Fruit fly (Drosophila melanogaster): ENCODE results near the gene Gbeta5.
A peak's percentile ranks its signal among the peaks of the same experiment; 100 is the strongest.

The Gbeta5 gene

dm6 chrX:8198935-8199580 is 47.0 kb upstream of the Gbeta5 start (continued):
- TF ChIP-seq grn (GFP tag; optimal IDR thresholded peaks at IDR 0.05) (peak; percentile 65), CG8281 (tag; optimal IDR thresholded peaks at IDR 0.05) (peak; percentile 52), CG14710 (tag; optimal IDR thresholded peaks at IDR 0.05) (no peak), CG10431 (GFP tag; optimal IDR thresholded peaks at IDR 0.05) (peak; percentile 8), CG12299 (tag; optimal IDR thresholded peaks at IDR 0.05) (peak; percentile 5), chinmo (GFP tag; IDR thresholded peaks at IDR 0.05; ENCODE audit: partially characterized antibody) (0 out of 4 replicates have a peak, but pooled peaks have one; percentile 14), CG7357 (GFP tag; IDR thresholded peaks at IDR 0.05) (no peak), CG3995 (GFP tag; optimal IDR thresholded peaks at IDR 0.05) (no peak), CG14441 (GFP tag; IDR thresholded peaks at IDR 0.05) (0 out of 2 replicates have a peak, but pooled peaks have one; percentile 8), CG2678 (tag; optimal IDR thresholded peaks at IDR 0.05) (peak; percentile 29), ci (GFP tag; IDR thresholded peaks at IDR 0.05) (peak; percentile 46; the same call in 1 of the 3 replicates), Taf1 (GFP tag; IDR thresholded peaks at IDR 0.05) (no peak), Antp (GFP tag; optimal IDR thresholded peaks at IDR 0.05) (no peak), CG18619 (GFP tag; optimal IDR thresholded peaks at IDR 0.05) (peak; percentile 24), Nf-YB (GFP tag; optimal IDR thresholded peaks at IDR 0.05) (peak; percentile 28), toy (GFP tag; IDR thresholded peaks at IDR 0.05) (no peak), GATAe (GFP tag; conservative IDR thresholded peaks at IDR 0.05) (peak; percentile 81), mirr (GFP tag; optimal IDR thresholded peaks at IDR 0.05) (peak; percentile 92), bsh (GFP tag; optimal IDR thresholded peaks at IDR 0.05) (no peak), ATbp (GFP tag; optimal IDR thresholded peaks at IDR 0.05) (peak; percentile 11), CG18262 (tag; optimal IDR thresholded peaks at IDR 0.05) (no peak), CG34376 (GFP tag; optimal IDR thresholded peaks at IDR 0.05) (peak; percentile 65), CG12769 (tag; optimal IDR thresholded peaks at IDR 0.05) (peak; percentile 69), kay (GFP tag; optimal IDR thresholded peaks at IDR 0.05) (peak; percentile 37), sug (tag; optimal IDR thresholded peaks at IDR 0.05) (peak; percentile 88), prd (optimal IDR thresholded peaks at IDR 0.05) (no peak), prd (GFP tag; IDR thresholded peaks at IDR 0.05) (no peak), Meics (GFP tag; optimal IDR thresholded peaks at IDR 0.05) (peak; percentile 25), Max (GFP tag; optimal IDR thresholded peaks at IDR 0.05) (no peak), dan (GFP tag; IDR thresholded peaks at IDR 0.05) (no peak), pan (optimal IDR thresholded peaks at IDR 0.05) (no peak), pan (GFP tag; optimal IDR thresholded peaks at IDR 0.05 in 1 of 2, IDR thresholded peaks at IDR 0.05 in 1 of 2) (peak in 1 of 2 experiments; percentile 13), Xrp1 (GFP tag; IDR thresholded peaks at IDR 0.05) (peak; percentile 19; the same call in 1 of the 2 replicates), Adf1 (GFP tag; IDR thresholded peaks at IDR 0.05) (peak; percentile 32; the same call in 1 of the 2 replicates), odd (GFP tag; optimal IDR thresholded peaks at IDR 0.05) (peak; percentile 24), sqz (GFP tag; optimal IDR thresholded peaks at IDR 0.05) (peak; percentile 95), E2f1 (GFP tag; IDR thresholded peaks at IDR 0.05) (no peak), CG5180 (GFP tag; optimal IDR thresholded peaks at IDR 0.05) (peak; percentile 44), scrt (GFP tag; optimal IDR thresholded peaks at IDR 0.05) (no peak), lab (GFP tag; optimal IDR thresholded peaks at IDR 0.05) (peak; percentile 82), eyg (GFP tag; optimal IDR thresholded peaks at IDR 0.05) (no peak), kni (GFP tag; optimal IDR thresholded peaks at IDR 0.05) (peak; percentile 33), HLH3B (GFP tag; IDR thresholded peaks at IDR 0.05) (peak; percentile 5; the same call in 1 of the 2 replicates), PHDP (tag; optimal IDR thresholded peaks at IDR 0.05) (peak; percentile 4), gro (GFP tag; optimal IDR thresholded peaks at IDR 0.05) (no peak), CG10543 (GFP tag; optimal IDR thresholded peaks at IDR 0.05) (peak; percentile 74), HHEX (GFP tag; optimal IDR thresholded peaks at IDR 0.05) (peak; percentile 12), caup (GFP tag; optimal IDR thresholded peaks at IDR 0.05; ENCODE audit: severe bottlenecking) (peak; percentile 37), CG15514 (GFP tag; optimal IDR thresholded peaks at IDR 0.05) (peak; percentile 22)

Data from whole organism, embryonic.